Worm (Caenorhabditis elegans): ENCODE measurements around the gene cutl-18.

- no peak for TF ChIP-seq unc-39 (tag; optimal IDR thresholded peaks at IDR 0.05)
- TF ChIP-seq ztf-4 (tag; optimal IDR thresholded peaks at IDR 0.05), result no peak
- no peak for TF ChIP-seq tbx-2 (tag; optimal IDR thresholded peaks at IDR 0.05)
- TF ChIP-seq daf-12 (tag; optimal IDR thresholded peaks at IDR 0.05), result no peak
- no peak for TF ChIP-seq elt-3 (tag; optimal IDR thresholded peaks at IDR 0.05)
- no peak for TF ChIP-seq ZK546.5 (tag; optimal IDR thresholded peaks at IDR 0.05)
- no peak for TF ChIP-seq nhr-23 (tag; optimal IDR thresholded peaks at IDR 0.05)
- no peak for TF ChIP-seq nhr-77 (tag; optimal IDR thresholded peaks at IDR 0.05)
- TF ChIP-seq pqm-1 (tag; optimal IDR thresholded peaks at IDR 0.05), result no peak
- no peak for TF ChIP-seq ztf-11 (tag; optimal IDR thresholded peaks at IDR 0.05)
Observed at ce11 chrV:11304200-11304599, 12.5 kb downstream of the cutl-18 start.
